Fruit fly (Drosophila melanogaster) whole organism, prepupa: ENCODE measurements around the gene lectin-37Db.

Experiments
- CG10631 ChIP-seq: fragments of 200-800 bp; sonication (Bioruptor generic); optimal IDR thresholded peaks from 2 replicates; lab custom pipeline; 2016; ENCODE audit warnings: missing biosample characterization, missing genetic modification characterization
- CG10669 ChIP-seq: fragments of 200-800 bp; sonication (Bioruptor generic); optimal IDR thresholded peaks from 3 replicates; lab custom pipeline; 2018; ENCODE audit warnings: missing biosample characterization, mild to moderate bottlenecking, missing genetic modification characterization, moderate library complexity
- CG11294 ChIP-seq: fragments of 200-800 bp; sonication (Bioruptor generic); IDR thresholded peaks from 2 replicates; pipeline ENCODE4 v1.3.6; 2022; ENCODE audit warnings: missing biosample characterization, missing genetic modification characterization
- CG11762 ChIP-seq: fragments of 200-800 bp; sonication (Bioruptor generic); optimal IDR thresholded peaks from 3 replicates; lab custom pipeline; 2016; ENCODE audit warnings: missing biosample characterization, missing genetic modification characterization; ENCODE audit not compliant: insufficient read depth
- CG15336 ChIP-seq: fragments of 200-800 bp; sonication (Bioruptor generic); IDR thresholded peaks from 2 replicates; pipeline ENCODE4 v1.3.6; 2022; ENCODE audit warnings: missing biosample characterization, missing genetic modification characterization
- CG1621 ChIP-seq: fragments of 200-800 bp; sonication (Bioruptor generic); optimal IDR thresholded peaks from 3 replicates; lab custom pipeline; 2018; ENCODE audit warnings: missing biosample characterization, mild to moderate bottlenecking, missing genetic modification characterization
- CG16779 ChIP-seq: fragments of 200-800 bp; sonication (Bioruptor generic); optimal IDR thresholded peaks from 3 replicates; lab custom pipeline; 2017; ENCODE audit warnings: missing biosample characterization, mild to moderate bottlenecking, missing genetic modification characterization
- CG3032 ChIP-seq: fragments of 200-800 bp; optimal IDR thresholded peaks from 2 replicates; lab custom pipeline; 2019; ENCODE audit warnings: missing biosample characterization, mild to moderate bottlenecking, missing genetic modification characterization, moderate library complexity
- CG32006 ChIP-seq: fragments of 200-800 bp; sonication (Bioruptor generic); optimal IDR thresholded peaks from 3 replicates; lab custom pipeline; 2017; ENCODE audit warnings: missing biosample characterization, mild to moderate bottlenecking, missing genetic modification characterization
- CG34406 ChIP-seq: fragments of 200-800 bp; sonication (Bioruptor generic); optimal IDR thresholded peaks from 3 replicates; lab custom pipeline; 2016; ENCODE audit warnings: missing biosample characterization, missing genetic modification characterization
- CG6163 ChIP-seq: fragments of 200-800 bp; sonication (Bioruptor generic); IDR thresholded peaks from 3 replicates; pipeline ENCODE4 v1.3.6; 2022; ENCODE audit warnings: missing biosample characterization, missing genetic modification characterization
- CG6276 ChIP-seq: fragments of 200-800 bp; sonication (Bioruptor generic); optimal IDR thresholded peaks from 2 replicates; lab custom pipeline; 2017; ENCODE audit warnings: missing biosample characterization, mild to moderate bottlenecking, missing genetic modification characterization
- CG6792 ChIP-seq: fragments of 200-800 bp; sonication (Bioruptor generic); optimal IDR thresholded peaks from 3 replicates; lab custom pipeline; 2016; ENCODE audit warnings: missing biosample characterization, missing genetic modification characterization
- CG6854 ChIP-seq: fragments of 200-800 bp; sonication (Bioruptor generic); optimal IDR thresholded peaks from 2 replicates; lab custom pipeline; 2017; ENCODE audit warnings: missing biosample characterization, mild to moderate bottlenecking, missing genetic modification characterization
- CG7368 ChIP-seq: fragments of 200-800 bp; sonication (Bioruptor generic); optimal IDR thresholded peaks from 3 replicates; lab custom pipeline; 2016; ENCODE audit warnings: missing biosample characterization, missing genetic modification characterization
- CG8119 ChIP-seq: fragments of 200-800 bp; sonication (Bioruptor generic); IDR thresholded peaks from 3 replicates; pipeline ENCODE4 v1.3.6; 2022; ENCODE audit warnings: missing biosample characterization, missing genetic modification characterization
- CG8319 ChIP-seq: fragments of 200-800 bp; sonication (Bioruptor generic); optimal IDR thresholded peaks from 3 replicates; lab custom pipeline; 2016; ENCODE audit warnings: missing biosample characterization, missing genetic modification characterization
- CG8632 ChIP-seq: fragments of 200-800 bp; sonication (Bioruptor generic); optimal IDR thresholded peaks from 3 replicates; lab custom pipeline; 2016; ENCODE audit warnings: missing biosample characterization, missing genetic modification characterization
- CG9139 ChIP-seq: fragments of 200-800 bp; sonication (Bioruptor generic); optimal IDR thresholded peaks from 3 replicates; lab custom pipeline; 2017; ENCODE audit warnings: missing biosample characterization, mild to moderate bottlenecking, missing genetic modification characterization
- Eip75B ChIP-seq: fragments of 200-800 bp; sonication (Bioruptor generic); optimal IDR thresholded peaks from 3 replicates; lab custom pipeline; 2016; ENCODE audit warnings: missing biosample characterization, missing genetic modification characterization
- Eip78C ChIP-seq: fragments of 200-800 bp; sonication (Bioruptor generic); peaks from one replicate; lab custom pipeline; 2016; ENCODE audit warnings: missing biosample characterization, missing genetic modification characterization
- Eip93F ChIP-seq: fragments of 200-800 bp; sonication (Bioruptor generic); optimal IDR thresholded peaks from 2 replicates; lab custom pipeline; 2016; ENCODE audit warnings: missing biosample characterization, mild to moderate bottlenecking, missing genetic modification characterization
- Ets21C ChIP-seq: fragments of 200-800 bp; sonication (Bioruptor generic); optimal IDR thresholded peaks from 3 replicates; lab custom pipeline; 2016; ENCODE audit warnings: missing biosample characterization, missing genetic modification characterization
- Ets96B ChIP-seq: fragments of 200-800 bp; optimal IDR thresholded peaks from 2 replicates; lab custom pipeline; 2019; ENCODE audit warnings: missing biosample characterization, mild to moderate bottlenecking, missing genetic modification characterization, moderate library complexity
- Hr38 ChIP-seq: sonication (Bioruptor generic); optimal IDR thresholded peaks from 2 replicates; lab custom pipeline; 2016; ENCODE audit warnings: missing biosample characterization, missing genetic modification characterization
- Hr39 ChIP-seq: fragments of 200-800 bp; sonication (Bioruptor generic); optimal IDR thresholded peaks from 2 replicates; lab custom pipeline; 2016; ENCODE audit warnings: missing biosample characterization, missing genetic modification characterization
- Hr4 ChIP-seq: fragments of 200-800 bp; sonication (Bioruptor generic); optimal IDR thresholded peaks from 3 replicates; lab custom pipeline; 2016; ENCODE audit warnings: missing biosample characterization, missing genetic modification characterization
- Lpt ChIP-seq: fragments of 200-800 bp; sonication (Bioruptor generic); optimal IDR thresholded peaks from 3 replicates; lab custom pipeline; 2016; ENCODE audit warnings: missing biosample characterization, missing genetic modification characterization
- Met ChIP-seq: fragments of 200-800 bp; sonication (Bioruptor generic); optimal IDR thresholded peaks from 3 replicates; lab custom pipeline; 2016; ENCODE audit warnings: missing biosample characterization, missing genetic modification characterization
- OdsH ChIP-seq: fragments of 200-800 bp; sonication (Bioruptor generic); optimal IDR thresholded peaks from 3 replicates; lab custom pipeline; 2016; ENCODE audit warnings: missing biosample characterization, missing genetic modification characterization
- Smox ChIP-seq: fragments of 200-800 bp; sonication (Bioruptor generic); optimal IDR thresholded peaks from 3 replicates; lab custom pipeline; 2016; ENCODE audit warnings: missing biosample characterization, missing genetic modification characterization
- Sox102F ChIP-seq: fragments of 200-800 bp; sonication (Bioruptor generic); optimal IDR thresholded peaks from 2 replicates; lab custom pipeline; 2016; ENCODE audit warnings: missing biosample characterization, mild to moderate bottlenecking, missing genetic modification characterization
- Sox14 ChIP-seq: fragments of 200-800 bp; sonication (Bioruptor generic); optimal IDR thresholded peaks from 3 replicates; lab custom pipeline; 2016; ENCODE audit warnings: missing biosample characterization, missing genetic modification characterization
- achi ChIP-seq: fragments of 200-800 bp; sonication (Bioruptor generic); optimal IDR thresholded peaks from 3 replicates; lab custom pipeline; 2016; ENCODE audit warnings: missing biosample characterization, missing genetic modification characterization
- acj6 ChIP-seq: fragments of 200-800 bp; sonication (Bioruptor generic); optimal IDR thresholded peaks from 3 replicates; lab custom pipeline; 2016; ENCODE audit warnings: missing biosample characterization, missing genetic modification characterization
- cyc ChIP-seq: fragments of 200-800 bp; sonication (Bioruptor generic); optimal IDR thresholded peaks from 3 replicates; lab custom pipeline; 2016; ENCODE audit warnings: missing biosample characterization, missing genetic modification characterization
- dac ChIP-seq: fragments of 200-800 bp; sonication (Bioruptor generic); optimal IDR thresholded peaks from 2 replicates; lab custom pipeline; 2017; ENCODE audit warnings: missing biosample characterization, mild to moderate bottlenecking, missing genetic modification characterization
- dsx ChIP-seq: fragments of 200-800 bp; optimal IDR thresholded peaks from 3 replicates; lab custom pipeline; 2019; ENCODE audit warnings: missing biosample characterization, mild to moderate bottlenecking, missing genetic modification characterization, moderate library complexity; ENCODE audit not compliant: poor library complexity, severe bottlenecking
- esn ChIP-seq: fragments of 200-800 bp; sonication (Bioruptor generic); optimal IDR thresholded peaks from 2 replicates; lab custom pipeline; 2016; ENCODE audit warnings: missing biosample characterization, mild to moderate bottlenecking, missing genetic modification characterization, moderate library complexity
- fd59A ChIP-seq: fragments of 200-800 bp; sonication (Bioruptor generic); optimal IDR thresholded peaks from 2 replicates; lab custom pipeline; 2017; ENCODE audit warnings: missing biosample characterization, mild to moderate bottlenecking, missing genetic modification characterization, missing genetic modification reagents
- net ChIP-seq: fragments of 200-800 bp; sonication (Bioruptor generic); optimal IDR thresholded peaks from 3 replicates; lab custom pipeline; 2016; ENCODE audit warnings: missing biosample characterization, missing genetic modification characterization
- pdm3 ChIP-seq: fragments of 200-800 bp; sonication (Bioruptor generic); optimal IDR thresholded peaks from 3 replicates; lab custom pipeline; 2016; ENCODE audit warnings: missing biosample characterization, missing genetic modification characterization
- spab ChIP-seq: fragments of 200-800 bp; sonication (Bioruptor generic); optimal IDR thresholded peaks from 2 replicates; lab custom pipeline; 2017; ENCODE audit warnings: missing biosample characterization, mild to moderate bottlenecking, missing genetic modification characterization, missing genetic modification reagents
- ss ChIP-seq, 2 experiments: fragments of 200-800 bp; sonication (Bioruptor generic); optimal IDR thresholded peaks; 2 replicates in 1 of 2; 3 replicates in 1 of 2; lab custom pipeline; 2017 to 2018; ENCODE audit warnings: mild to moderate bottlenecking in 2 of 2, missing biosample characterization in 2 of 2, missing genetic modification characterization in 2 of 2, moderate library complexity in 1 of 2
- svp ChIP-seq: fragments of 200-800 bp; sonication (Bioruptor generic); peaks from one replicate; lab custom pipeline; 2016; ENCODE audit warnings: missing biosample characterization, missing genetic modification characterization
- vri ChIP-seq: fragments of 200-800 bp; sonication (Bioruptor generic); optimal IDR thresholded peaks from 3 replicates; lab custom pipeline; 2016; ENCODE audit warnings: missing biosample characterization, mild to moderate bottlenecking, missing genetic modification characterization

Gene lectin-37Db

dm6 chr2L:19397617-19398316, 21.1 kb upstream of the lectin-37Db start (continued):
- no peak for TF ChIP-seq CG6276
- TF ChIP-seq CG10631 = peak; percentile 63
- TF ChIP-seq Hr39 = peak; percentile 78
- TF ChIP-seq CG16779 (tag; lab: Kevin White, UChicago) = no peak
- TF ChIP-seq CG1621 (tag; lab: Kevin White, UChicago) = peak; percentile 14
- 0 out of 3 replicates have a peak, but pooled peaks have one; percentile 40 for TF ChIP-seq CG8119 (GFP tag; lab: Robert Waterston, UW)
- TF ChIP-seq Eip93F = no peak
- TF ChIP-seq ss (GFP tag; optimal IDR thresholded peaks at IDR 0.05; lab: Kevin White, UChicago) = no peak
- peak; percentile 8 for TF ChIP-seq CG7368 (GFP tag; lab: Kevin White, UChicago)

dm6 chr2L:19398317-19399234, 20.3 kb upstream of the lectin-37Db start, which contains the start of gene CG17544:
CG17544 (minus strand) TSS chr2L:19398493.
- TF ChIP-seq acj6 (peak; percentile 82), CG6792 (peak; percentile 67), CG34406 (peak; percentile 81), CG10631 (peak; percentile 90), CG32006 (GFP tag; lab: Kevin White, UChicago) (peak; percentile 90), fd59A (GFP tag; lab: Kevin White, UChicago) (peak; percentile 28), achi (GFP tag; lab: Kevin White, UChicago) (peak; percentile 84), esn (GFP tag; lab: Kevin White, UChicago) (peak; percentile 77), CG11762 (GFP tag; lab: Kevin White, UChicago) (peak; percentile 64), Hr38 (GFP tag; lab: Kevin White, UChicago) (no peak), CG3032 (tag; lab: Kevin White, UChicago) (peak; percentile 84), CG10669 (peak; percentile 71), CG8632 (GFP tag; lab: Kevin White, UChicago) (peak; percentile 83), Met (GFP tag; lab: Kevin White, UChicago) (peak; percentile 69), Ets21C (GFP tag; lab: Kevin White, UChicago) (peak; percentile 61), CG6163 (GFP tag; lab: Robert Waterston, UW) (peak; percentile 63), Sox14 (GFP tag; lab: Kevin White, UChicago) (peak; percentile 40), dsx (GFP tag; lab: Kevin White, UChicago) (peak; percentile 32), Ets96B (tag; lab: Kevin White, UChicago) (peak; percentile 81), svp (GFP tag; lab: Kevin White, UChicago) (peak; percentile 72), Hr39 (peak; percentile 52), CG1621 (tag; lab: Kevin White, UChicago) (peak; percentile 25), net (GFP tag; lab: Kevin White, UChicago) (peak; percentile 54), spab (GFP tag; lab: Kevin White, UChicago) (peak; percentile 77), Lpt (GFP tag; lab: Kevin White, UChicago) (peak; percentile 49), Smox (GFP tag; lab: Kevin White, UChicago) (peak; percentile 18), CG15336 (no peak; the same call in none of the 2 replicates), pdm3 (peak; percentile 54), CG6854 (GFP tag; lab: Kevin White, UChicago) (peak; percentile 56), Hr4 (peak; percentile 42), OdsH (GFP tag; lab: Kevin White, UChicago) (peak; percentile 82), CG8119 (GFP tag; lab: Robert Waterston, UW) (peak; percentile 64; the same call in 2 of the 3 replicates), cyc (GFP tag; lab: Kevin White, UChicago) (peak; percentile 25), Eip78C (GFP tag; lab: Kevin White, UChicago) (peak; percentile 82), CG8319 (GFP tag; lab: Kevin White, UChicago) (peak; percentile 25), Eip75B (GFP tag; lab: Kevin White, UChicago) (peak; percentile 47), vri (GFP tag; lab: Kevin White, UChicago) (peak; percentile 50), CG11294 (GFP tag; lab: Robert Waterston, UW) (peak; percentile 49; the same call in 1 of the 2 replicates), dac (GFP tag; lab: Kevin White, UChicago) (peak; percentile 2), CG9139 (GFP tag; lab: Kevin White, UChicago) (peak; percentile 42), Sox102F (GFP tag; lab: Kevin White, UChicago) (peak; percentile 38), ss (GFP tag; optimal IDR thresholded peaks at IDR 0.05; lab: Kevin White, UChicago) (peak; percentile 75 to 77)
